Worm (Caenorhabditis elegans) whole organism, L1 larva: ENCODE data around the gene glt-5.
"Not testable (repeated sequence)": the region's sequence is repeated elsewhere in the genome, so short reads cannot be mapped to it uniquely, and the experiment has no call there.

Source experiments
- ama-1 ChIP-seq: fragments of 150-350 bp; optimal IDR thresholded peaks from 2 replicates; lab custom pipeline; 2014
- nhr-11 ChIP-seq: fragments of 150-350 bp; optimal IDR thresholded peaks from 2 replicates; lab custom pipeline; 2014; ENCODE audit warnings: missing biosample characterization, missing genetic modification characterization
- pax-3 ChIP-seq: fragments of 200-800 bp; sonication (Bioruptor generic); optimal IDR thresholded peaks from 2 replicates; lab custom pipeline; 2018; ENCODE audit warnings: mild to moderate bottlenecking, missing genetic modification characterization, moderate library complexity, missing compliant biosample characterization
- ztf-11 ChIP-seq, 2 experiments: sonication (generic microtip); optimal IDR thresholded peaks; 2 replicates each; lab custom pipeline; 2016 to 2017; ENCODE audit warnings: missing genetic modification characterization in 2 of 2, missing biosample characterization in 1 of 2, missing compliant biosample characterization in 1 of 2

DNA sequence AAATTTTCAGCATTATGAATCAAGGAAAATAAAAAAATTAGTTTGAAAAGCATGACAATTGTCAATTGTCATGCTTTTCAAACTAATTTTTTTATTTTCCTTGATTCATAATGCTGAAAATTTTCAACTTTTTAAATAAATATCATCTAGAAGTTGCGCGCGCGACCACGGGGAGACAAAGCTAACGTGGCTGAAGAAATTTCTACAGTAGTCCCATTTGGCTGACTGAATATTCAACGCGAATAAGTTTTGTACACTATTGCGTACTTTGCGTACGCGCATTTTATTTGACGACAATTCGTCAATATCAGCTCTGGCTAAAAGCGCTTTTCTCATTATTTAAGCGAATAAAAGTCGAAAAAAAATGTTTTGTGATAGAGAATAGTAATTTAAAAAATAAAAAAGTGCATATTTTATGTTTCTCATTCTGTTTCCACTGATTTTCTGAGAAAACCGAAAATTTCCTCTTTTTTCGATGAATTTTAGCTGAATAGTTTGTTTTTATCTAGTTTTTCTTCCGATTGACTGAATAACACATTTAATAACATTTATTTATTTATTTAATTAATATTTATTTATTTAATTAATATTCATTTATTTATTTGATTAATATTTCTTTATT is 10.1 kb upstream of the glt-5 start, which contains the start of gene Y53C12A.11:
- not testable (repeated sequence) for TF ChIP-seq ama-1 (lab: Kevin White, UChicago); ztf-11 (tag; optimal IDR thresholded peaks at IDR 0.05; lab: Kevin White, UChicago); pax-3 (tag; lab: Kevin White, UChicago); nhr-11 (tag; lab: Kevin White, UChicago)
